Worm (Caenorhabditis elegans) whole organism, L2 larva: Measurements from ENCODE around the gene F16B4.2.
A peak's percentile ranks its signal among the peaks of the same experiment; 100 is the strongest.

Experiments
- C34F6.9 ChIP-seq: fragments of 150-350 bp; optimal IDR thresholded peaks from 2 replicates; lab custom pipeline; 2014; ENCODE audit warnings: missing biosample characterization, missing genetic modification characterization
- F13H6.1 ChIP-seq: sonication (generic microtip); optimal IDR thresholded peaks from 2 replicates; lab custom pipeline; 2016; ENCODE audit warnings: missing genetic modification characterization, missing compliant biosample characterization
- R02D3.7 ChIP-seq: fragments of 150-350 bp; optimal IDR thresholded peaks from 2 replicates; lab custom pipeline; 2014; ENCODE audit warnings: missing biosample characterization, missing genetic modification characterization
- Y55F3AM.14 ChIP-seq: fragments of 200-800 bp; sonication (Bioruptor generic); optimal IDR thresholded peaks from 2 replicates; lab custom pipeline; 2018; ENCODE audit warnings: mild to moderate bottlenecking, missing genetic modification characterization, missing compliant biosample characterization
- ZK546.5 ChIP-seq: sonication (generic microtip); optimal IDR thresholded peaks from 2 replicates; lab custom pipeline; 2017; ENCODE audit warnings: missing biosample characterization, missing genetic modification characterization
- alr-1 ChIP-seq: fragments of 150-350 bp; optimal IDR thresholded peaks from 2 replicates; lab custom pipeline; 2014; ENCODE audit warnings: missing biosample characterization, missing genetic modification characterization
- aly-2 ChIP-seq: fragments of 150-350 bp; optimal IDR thresholded peaks from 2 replicates; lab custom pipeline; 2014; ENCODE audit warnings: missing biosample characterization, missing genetic modification characterization
- ama-1 ChIP-seq: fragments of 150-350 bp; optimal IDR thresholded peaks from 2 replicates; lab custom pipeline; 2018; ENCODE audit warnings: inconsistent platforms
- blmp-1 ChIP-seq: sonication (generic microtip); optimal IDR thresholded peaks from 2 replicates; lab custom pipeline; 2017; ENCODE audit warnings: missing genetic modification characterization, mild to moderate bottlenecking, missing compliant biosample characterization, antibody characterized with exemption, moderate library complexity; ENCODE audit not compliant: insufficient read depth
- ceh-16 ChIP-seq: fragments of 150-350 bp; optimal IDR thresholded peaks from 2 replicates; lab custom pipeline; 2014; ENCODE audit warnings: missing biosample characterization, missing genetic modification characterization
- ceh-82 ChIP-seq: fragments of 150-350 bp; optimal IDR thresholded peaks from 2 replicates; lab custom pipeline; 2014; ENCODE audit warnings: missing biosample characterization, missing genetic modification characterization
- crh-2 ChIP-seq: sonication (generic microtip); optimal IDR thresholded peaks from 2 replicates; lab custom pipeline; 2017; ENCODE audit warnings: missing biosample characterization, missing genetic modification characterization
- egl-27 ChIP-seq: sonication (generic microtip); optimal IDR thresholded peaks from 3 replicates; lab custom pipeline; 2017; ENCODE audit warnings: missing biosample characterization, missing genetic modification reagents, missing genetic modification characterization
- elt-1 ChIP-seq: fragments of 150-350 bp; optimal IDR thresholded peaks from 2 replicates; lab custom pipeline; 2014; ENCODE audit warnings: missing biosample characterization, missing genetic modification characterization
- elt-3 ChIP-seq: sonication (generic microtip); optimal IDR thresholded peaks from 2 replicates; lab custom pipeline; 2017; ENCODE audit warnings: missing biosample characterization, missing genetic modification characterization
- fos-1 ChIP-seq: fragments of 150-350 bp; optimal IDR thresholded peaks from 2 replicates; lab custom pipeline; 2014; ENCODE audit warnings: missing biosample characterization, missing genetic modification characterization
- gmeb-1 ChIP-seq: fragments of 150-350 bp; optimal IDR thresholded peaks from 2 replicates; lab custom pipeline; 2014; ENCODE audit warnings: missing biosample characterization, missing genetic modification characterization
- lin-11 ChIP-seq: fragments of 150-350 bp; sonication (generic microtip); optimal IDR thresholded peaks from 2 replicates; lab custom pipeline; 2014; ENCODE audit warnings: missing biosample characterization, missing genetic modification characterization, inconsistent platforms, mixed read lengths
- lin-13 ChIP-seq: fragments of 150-350 bp; optimal IDR thresholded peaks from 2 replicates; lab custom pipeline; 2014; ENCODE audit warnings: missing biosample characterization, missing genetic modification reagents, missing genetic modification characterization
- lin-39 ChIP-seq: fragments of 150-350 bp; optimal IDR thresholded peaks from 2 replicates; lab custom pipeline; 2014; ENCODE audit warnings: missing biosample characterization, missing genetic modification reagents, missing genetic modification characterization
- lsy-2 ChIP-seq, 2 experiments: fragments of 150-350 bp in 1 of 2; sonication (generic microtip) in 1 of 2; optimal IDR thresholded peaks; 2 replicates each; lab custom pipeline; 2014 to 2017; ENCODE audit warnings: missing biosample characterization in 2 of 2, missing genetic modification characterization in 2 of 2
- mbf-1 ChIP-seq: sonication (generic microtip); optimal IDR thresholded peaks from 2 replicates; lab custom pipeline; 2017; ENCODE audit warnings: missing biosample characterization, missing genetic modification characterization
- mdl-1 ChIP-seq, 2 experiments: fragments of 150-350 bp in 1 of 2; sonication (generic microtip) in 1 of 2; optimal IDR thresholded peaks; 2 replicates each; lab custom pipeline; 2017; ENCODE audit warnings: missing biosample characterization in 2 of 2, missing genetic modification characterization in 2 of 2
- nhr-10 ChIP-seq: sonication (generic microtip); optimal IDR thresholded peaks from 2 replicates; lab custom pipeline; 2017; ENCODE audit warnings: missing biosample characterization, missing genetic modification characterization
- nhr-11 ChIP-seq: fragments of 150-350 bp; optimal IDR thresholded peaks from 2 replicates; lab custom pipeline; 2014; ENCODE audit warnings: missing biosample characterization, missing genetic modification characterization
- nhr-129 ChIP-seq: fragments of 150-350 bp; optimal IDR thresholded peaks from 2 replicates; lab custom pipeline; 2014; ENCODE audit warnings: missing biosample characterization, missing genetic modification characterization
- nhr-21 ChIP-seq: fragments of 150-350 bp; optimal IDR thresholded peaks from 2 replicates; lab custom pipeline; 2014; ENCODE audit warnings: missing biosample characterization, missing genetic modification characterization
- nhr-23 ChIP-seq: fragments of 150-350 bp; optimal IDR thresholded peaks from 2 replicates; lab custom pipeline; 2014; ENCODE audit warnings: missing biosample characterization, missing genetic modification reagents, missing genetic modification characterization
- nhr-25 ChIP-seq: fragments of 150-350 bp; sonication (generic microtip); optimal IDR thresholded peaks from 3 replicates; lab custom pipeline; 2014; ENCODE audit warnings: missing biosample characterization, missing genetic modification characterization
- nhr-6 ChIP-seq: fragments of 150-350 bp; optimal IDR thresholded peaks from 2 replicates; lab custom pipeline; 2014; ENCODE audit warnings: missing biosample characterization, missing genetic modification characterization
- nhr-77 ChIP-seq: fragments of 150-350 bp; optimal IDR thresholded peaks from 2 replicates; lab custom pipeline; 2014; ENCODE audit warnings: missing biosample characterization, missing genetic modification characterization
- peb-1 ChIP-seq: fragments of 150-350 bp; optimal IDR thresholded peaks from 2 replicates; lab custom pipeline; 2014; ENCODE audit warnings: missing biosample characterization, missing genetic modification characterization
- sem-4 ChIP-seq: fragments of 150-350 bp; optimal IDR thresholded peaks from 2 replicates; lab custom pipeline; 2014; ENCODE audit warnings: missing biosample characterization, missing genetic modification reagents, missing genetic modification characterization
- skn-1 ChIP-seq: sonication (generic microtip); optimal IDR thresholded peaks from 2 replicates; lab custom pipeline; 2017; ENCODE audit warnings: missing biosample characterization, missing genetic modification characterization
- sma-3 ChIP-seq: sonication (generic microtip); optimal IDR thresholded peaks from 2 replicates; lab custom pipeline; 2016; ENCODE audit warnings: missing genetic modification reagents, missing genetic modification characterization, missing compliant biosample characterization
- sma-9 ChIP-seq, 2 experiments: fragments of 150-350 bp in 1 of 2; sonication (generic microtip) in 1 of 2; optimal IDR thresholded peaks; 2 replicates each; lab custom pipeline; 2014 to 2016; ENCODE audit warnings: missing genetic modification characterization in 2 of 2, mild to moderate bottlenecking in 1 of 2, missing biosample characterization in 1 of 2, missing compliant biosample characterization in 1 of 2, missing genetic modification reagents in 1 of 2, moderate library complexity in 1 of 2
- snpc-4 ChIP-seq: fragments of 150-350 bp; optimal IDR thresholded peaks from 2 replicates; lab custom pipeline; 2014; ENCODE audit warnings: missing biosample characterization, missing genetic modification characterization
- unc-39 ChIP-seq: fragments of 150-350 bp; optimal IDR thresholded peaks from 2 replicates; lab custom pipeline; 2014; ENCODE audit warnings: missing biosample characterization, missing genetic modification characterization
- unc-62 ChIP-seq: fragments of 150-350 bp; optimal IDR thresholded peaks from 2 replicates; lab custom pipeline; 2014; ENCODE audit warnings: missing biosample characterization, missing genetic modification reagents, missing genetic modification characterization
- zag-1 ChIP-seq: fragments of 150-350 bp; optimal IDR thresholded peaks from 2 replicates; lab custom pipeline; 2014; ENCODE audit warnings: missing biosample characterization, missing genetic modification characterization
- ztf-1 ChIP-seq: fragments of 200-800 bp; sonication (Bioruptor generic); conservative IDR thresholded peaks from 2 replicates; pipeline ENCODE4 v1.3.6; 2022; ENCODE audit warnings: missing genetic modification characterization, missing compliant biosample characterization
- ztf-11 ChIP-seq: sonication (generic microtip); optimal IDR thresholded peaks from 2 replicates; lab custom pipeline; 2017; ENCODE audit warnings: missing biosample characterization, missing genetic modification characterization
- ztf-4 ChIP-seq: fragments of 150-350 bp; optimal IDR thresholded peaks from 2 replicates; lab custom pipeline; 2014; ENCODE audit warnings: missing biosample characterization, missing genetic modification characterization

Gene F16B4.2

DNA sequence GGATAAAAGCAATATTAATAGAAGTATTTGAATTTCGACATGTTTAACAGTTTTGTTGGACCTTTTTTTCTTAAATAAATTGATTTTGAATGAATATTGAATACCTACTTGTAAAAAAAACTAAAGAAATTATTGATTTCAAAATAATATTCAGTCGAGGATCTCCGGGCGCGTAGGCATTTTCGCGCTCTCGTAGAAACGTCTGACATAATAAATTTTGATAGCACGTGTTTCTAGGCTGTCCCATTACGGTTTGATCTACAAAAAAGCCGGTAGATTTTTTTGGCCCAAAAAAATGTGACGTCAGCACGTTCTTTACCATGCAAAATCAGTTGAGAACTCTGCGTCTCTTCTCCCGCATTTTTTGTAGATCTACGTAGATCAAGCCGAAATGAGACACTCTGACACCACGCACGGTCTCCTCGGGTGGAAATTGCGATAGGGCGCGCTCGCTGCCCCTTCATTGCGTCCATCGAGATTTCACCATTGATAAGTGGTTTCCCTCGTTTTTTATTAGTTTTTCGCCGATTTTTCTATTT, 6.2 kb upstream of the F16B4.2 start:
- TF ChIP-seq ceh-82 (tag; lab: Kevin White, UChicago): no peak
- TF ChIP-seq sma-3: peak; percentile 48
- TF ChIP-seq nhr-10 (tag; lab: Kevin White, UChicago): no peak

DNA sequence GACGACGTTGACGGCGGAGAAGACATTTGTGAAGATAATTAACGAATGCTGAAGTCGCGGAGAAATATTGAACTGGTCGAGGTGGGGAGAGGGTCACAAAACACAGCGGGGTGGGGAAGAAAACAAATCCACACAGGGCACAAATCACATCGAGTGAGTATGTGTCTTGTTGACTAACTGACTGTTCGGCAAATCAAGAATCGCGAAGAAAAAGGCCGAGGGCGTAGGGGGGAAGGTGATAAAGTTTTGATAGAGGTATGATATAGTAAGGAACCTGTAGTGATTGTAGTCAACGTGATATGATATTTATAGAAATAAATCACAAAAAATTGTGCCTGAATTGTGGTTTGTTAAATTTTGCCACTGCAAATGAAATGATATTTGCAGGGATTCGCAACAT, 7.0 kb downstream of the F16B4.2 start, which contains the start of gene nhr-178:
Gene nhr-178, minus strand, starts transcription at position 164 of the 400 bp plus-strand sequence.
- TF ChIP-seq sma-3 (peak; percentile 77), alr-1 (tag; lab: Kevin White, UChicago) (no peak), nhr-10 (tag; lab: Kevin White, UChicago) (no peak), ztf-4 (no peak), unc-62 (GFP tag; lab: Kevin White, UChicago) (no peak), aly-2 (tag; lab: Kevin White, UChicago) (no peak), blmp-1 (tag; lab: Kevin White, UChicago) (peak; percentile 18), peb-1 (tag; lab: Kevin White, UChicago) (no peak), snpc-4 (tag; lab: Kevin White, UChicago) (no peak), ceh-16 (tag; lab: Kevin White, UChicago) (no peak), crh-2 (peak; percentile 25), ceh-82 (tag; lab: Kevin White, UChicago) (no peak), nhr-77 (no peak), sem-4 (no peak), F13H6.1 (tag; lab: Kevin White, UChicago) (peak; percentile 85), elt-1 (tag; lab: Kevin White, UChicago) (no peak), Y55F3AM.14 (GFP tag; lab: Kevin White, UChicago) (peak; percentile 48), ztf-11 (no peak), egl-27 (tag; lab: Kevin White, UChicago) (no peak), gmeb-1 (tag; lab: Kevin White, UChicago) (no peak), lsy-2 (tag; optimal IDR thresholded peaks at IDR 0.05; lab: Kevin White, UChicago) (no peak), nhr-6 (tag; lab: Kevin White, UChicago) (no peak), R02D3.7 (tag; lab: Kevin White, UChicago) (no peak), nhr-129 (tag; lab: Kevin White, UChicago) (peak; percentile 12), zag-1 (tag; lab: Kevin White, UChicago) (no peak), nhr-11 (tag; lab: Kevin White, UChicago) (no peak), mbf-1 (tag; lab: Kevin White, UChicago) (no peak), C34F6.9 (tag; lab: Kevin White, UChicago) (no peak), fos-1 (tag; lab: Kevin White, UChicago) (peak; percentile 92), sma-9 (GFP tag; optimal IDR thresholded peaks at IDR 0.05; lab: Kevin White, UChicago) (peak; percentile 76), sma-9 (tag; optimal IDR thresholded peaks at IDR 0.05; lab: Kevin White, UChicago) (no peak), ztf-1 (GFP tag; lab: Robert Waterston, UW) (no peak), mdl-1 (tag; optimal IDR thresholded peaks at IDR 0.05; lab: Kevin White, UChicago) (no peak), ZK546.5 (no peak), lin-13 (GFP tag; lab: Kevin White, UChicago) (no peak), nhr-25 (tag; lab: Kevin White, UChicago) (peak; percentile 64)

DNA sequence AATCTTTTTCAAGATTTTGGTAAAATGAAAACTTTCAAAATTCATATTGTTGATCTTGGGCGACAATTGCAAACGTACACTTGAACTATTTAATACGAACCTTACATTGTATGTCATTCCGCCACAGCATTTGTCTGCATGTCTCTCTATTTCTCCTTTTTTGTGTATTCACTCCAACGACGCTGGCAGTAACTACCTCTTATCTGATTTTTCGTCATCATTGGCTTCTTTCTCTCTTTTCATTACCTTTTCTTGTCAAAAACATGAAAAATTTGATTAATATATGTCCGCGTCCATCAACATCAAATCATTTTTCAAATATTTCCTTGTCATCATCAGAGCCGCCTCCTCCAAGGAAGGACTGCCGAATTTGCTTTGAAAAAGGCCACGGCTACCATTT, 9.3 kb downstream of the F16B4.2 start, which contains the start of gene nhr-177:
Gene nhr-177, plus strand, starts transcription at position 167 of the 400 bp plus-strand sequence.
- TF ChIP-seq lin-13 (GFP tag; lab: Kevin White, UChicago): no peak
- TF ChIP-seq fos-1 (tag; lab: Kevin White, UChicago): peak; percentile 85
- TF ChIP-seq sma-9 (GFP tag; optimal IDR thresholded peaks at IDR 0.05; lab: Kevin White, UChicago): peak; percentile 10
- TF ChIP-seq sma-9 (tag; optimal IDR thresholded peaks at IDR 0.05; lab: Kevin White, UChicago): no peak
- TF ChIP-seq nhr-21: no peak
- no peak for TF ChIP-seq egl-27 (tag; lab: Kevin White, UChicago)
- TF ChIP-seq nhr-129 (tag; lab: Kevin White, UChicago): no peak
- peak; percentile 32 for TF ChIP-seq skn-1 (tag; lab: Kevin White, UChicago)
- no peak for TF ChIP-seq lin-39 (tag; lab: Kevin White, UChicago)
- TF ChIP-seq C34F6.9 (tag; lab: Kevin White, UChicago): no peak
- TF ChIP-seq gmeb-1 (tag; lab: Kevin White, UChicago): no peak
- no peak for TF ChIP-seq lin-11 (tag; lab: Kevin White, UChicago)
- TF ChIP-seq mdl-1 (tag; optimal IDR thresholded peaks at IDR 0.05; lab: Kevin White, UChicago): no peak
- no peak for TF ChIP-seq unc-39 (tag; lab: Kevin White, UChicago)
- TF ChIP-seq lsy-2 (tag; optimal IDR thresholded peaks at IDR 0.05; lab: Kevin White, UChicago): no peak
- TF ChIP-seq ceh-16 (tag; lab: Kevin White, UChicago): peak; percentile 37
- no peak for TF ChIP-seq nhr-23 (tag; lab: Kevin White, UChicago)
- TF ChIP-seq nhr-10 (tag; lab: Kevin White, UChicago): no peak
- no peak for TF ChIP-seq unc-62 (GFP tag; lab: Kevin White, UChicago)
- no peak for TF ChIP-seq elt-3
- TF ChIP-seq ztf-4: no peak
- no peak for TF ChIP-seq mbf-1 (tag; lab: Kevin White, UChicago)
- no peak for TF ChIP-seq alr-1 (tag; lab: Kevin White, UChicago)
- no peak for TF ChIP-seq ama-1 (lab: Kevin White, UChicago)
- TF ChIP-seq ZK546.5: no peak
- peak; percentile 46 for TF ChIP-seq crh-2
